Fruit fly (Drosophila melanogaster): ENCODE measurements around the gene bowl.

The bowl gene

DNA sequence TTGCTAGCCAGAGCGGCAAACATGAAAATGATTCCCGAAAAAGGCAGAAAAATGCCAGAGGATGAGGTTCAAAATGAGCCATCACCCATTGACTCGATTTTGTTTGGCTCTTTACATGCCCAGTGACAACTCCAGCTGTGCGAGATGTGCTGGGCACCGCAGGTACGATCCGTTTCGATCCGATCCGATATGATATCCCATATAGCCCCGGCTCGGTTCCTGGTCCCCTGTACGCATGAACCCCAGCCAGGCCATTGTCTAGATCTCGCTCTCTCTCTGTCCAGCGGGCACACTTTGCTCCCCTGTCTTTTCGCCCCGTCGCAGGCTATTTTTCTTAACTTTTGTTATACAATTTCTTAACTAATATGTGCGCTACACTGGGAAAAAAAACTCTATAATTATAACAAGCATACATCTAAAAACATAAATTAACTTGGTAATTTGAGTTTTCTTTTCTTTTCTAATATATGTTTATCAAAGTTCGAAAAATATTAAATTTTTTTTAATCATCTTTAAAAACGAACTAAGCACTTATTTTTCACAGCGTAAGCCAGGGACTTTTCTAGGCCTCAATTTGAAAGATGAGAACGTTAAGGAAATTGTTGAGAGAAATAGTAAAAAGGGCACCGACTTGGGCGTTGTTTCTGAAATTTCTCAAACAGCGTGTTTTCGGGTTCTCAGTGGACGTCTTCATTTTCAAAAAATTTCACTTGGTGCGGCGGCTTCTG is 56.1 kb downstream of the bowl start (continued):
- TF ChIP-seq bab2 (GFP tag; optimal IDR thresholded peaks at IDR 0.05) (peak; percentile 54), Myb (GFP tag; optimal IDR thresholded peaks at IDR 0.05) (peak; percentile 8), zen (tag; optimal IDR thresholded peaks at IDR 0.05) (peak; percentile 98), grau (tag; optimal IDR thresholded peaks at IDR 0.05) (peak; percentile 77), CG14860 (GFP tag; IDR thresholded peaks at IDR 0.05; ENCODE audit: partially characterized antibody) (no peak), sens (GFP tag) (peak; percentile 97), dpn (GFP tag; optimal IDR thresholded peaks at IDR 0.05) (peak; percentile 33 to 41), ATbp (GFP tag; optimal IDR thresholded peaks at IDR 0.05) (no peak), sim (GFP tag; IDR thresholded peaks at IDR 0.05) (peak; percentile 70), croc (GFP tag; conservative IDR thresholded peaks at IDR 0.05) (peak; percentile 77), CG10267 (tag; optimal IDR thresholded peaks at IDR 0.05) (peak; percentile 91), Rfx (GFP tag; IDR thresholded peaks at IDR 0.05) (no peak), CG31365 (tag; optimal IDR thresholded peaks at IDR 0.05) (no peak), fd3F (GFP tag; optimal IDR thresholded peaks at IDR 0.05) (no peak), klu (GFP tag; IDR thresholded peaks at IDR 0.05) (no peak), Poxn (GFP tag; IDR thresholded peaks at IDR 0.05) (no peak), dysf (GFP tag; IDR thresholded peaks at IDR 0.05) (no peak), CG33557 (GFP tag; optimal IDR thresholded peaks at IDR 0.05) (peak; percentile 98), CG14050 (GFP tag; IDR thresholded peaks at IDR 0.05) (no peak), BEAF-32 (GFP tag; optimal IDR thresholded peaks at IDR 0.05) (no peak), CG12744 (GFP tag; optimal IDR thresholded peaks at IDR 0.05) (peak; percentile 43), CG2129 (GFP tag; IDR thresholded peaks at IDR 0.05; ENCODE audit: partially characterized antibody) (no peak), CG3281 (GFP tag; optimal IDR thresholded peaks at IDR 0.05) (no peak), crp (GFP tag; optimal IDR thresholded peaks at IDR 0.05) (peak in 1 of 2 experiments; percentile 10), GATAe (GFP tag; conservative IDR thresholded peaks at IDR 0.05) (no peak), odd (GFP tag; optimal IDR thresholded peaks at IDR 0.05) (peak; percentile 9), en (GFP tag; optimal IDR thresholded peaks at IDR 0.05) (peak; percentile 24), Nf-YB (GFP tag; optimal IDR thresholded peaks at IDR 0.05) (peak; percentile 71), CG8944 (GFP tag; optimal IDR thresholded peaks at IDR 0.05) (peak; percentile 18), Blimp-1 (GFP tag; optimal IDR thresholded peaks at IDR 0.05) (peak; percentile 62), CG4820 (GFP tag; optimal IDR thresholded peaks at IDR 0.05) (peak; percentile 63), Camta (GFP tag; optimal IDR thresholded peaks at IDR 0.05) (peak; percentile 67), Hr3 (GFP tag; optimal IDR thresholded peaks at IDR 0.05) (peak; percentile 60), CG8924 (tag; optimal IDR thresholded peaks at IDR 0.05) (peak; percentile 95), Hsf (GFP tag; optimal IDR thresholded peaks at IDR 0.05) (peak; percentile 65), Elba2 (GFP tag; optimal IDR thresholded peaks at IDR 0.05) (peak; percentile 83), CG8359 (GFP tag; optimal IDR thresholded peaks at IDR 0.05; ENCODE audit: borderline replicate concordance) (peak; percentile 58), Hr51 (GFP tag; optimal IDR thresholded peaks at IDR 0.05) (peak in 1 of 2 experiments; percentile 38), CG1832 (GFP tag; optimal IDR thresholded peaks at IDR 0.05) (no peak), stwl (tag; optimal IDR thresholded peaks at IDR 0.05) (peak; percentile 79), pnt (GFP tag; optimal IDR thresholded peaks at IDR 0.05) (peak; percentile 63), fd96Cb (tag; optimal IDR thresholded peaks at IDR 0.05) (peak; percentile 79), NC2β (GFP tag; optimal IDR thresholded peaks at IDR 0.05) (peak; percentile 69), TFAM (GFP tag; optimal IDR thresholded peaks at IDR 0.05) (peak; percentile 30), org-1 (GFP tag; optimal IDR thresholded peaks at IDR 0.05) (peak; percentile 45), CG10431 (GFP tag; optimal IDR thresholded peaks at IDR 0.05) (peak; percentile 49), vnd (GFP tag; IDR thresholded peaks at IDR 0.05; ENCODE audit: partially characterized antibody) (no peak), wor (GFP tag; IDR thresholded peaks at IDR 0.05) (no peak), nom (GFP tag; optimal IDR thresholded peaks at IDR 0.05) (no peak)

Data from whole organism, embryonic.